Fruit fly (Drosophila melanogaster) whole organism, prepupa: Measurements from ENCODE around the gene Ir94e.

Experiments
- Blimp-1 ChIP-seq: fragments of 200-800 bp; sonication (Bioruptor generic); optimal IDR thresholded peaks from 3 replicates; lab custom pipeline; 2017; ENCODE audit warnings: missing biosample characterization, missing genetic modification characterization, mild to moderate bottlenecking, moderate library complexity, missing genetic modification reagents
- CG10631 ChIP-seq: fragments of 200-800 bp; sonication (Bioruptor generic); optimal IDR thresholded peaks from 2 replicates; lab custom pipeline; 2016; ENCODE audit warnings: missing biosample characterization, missing genetic modification characterization
- CG10669 ChIP-seq: fragments of 200-800 bp; sonication (Bioruptor generic); optimal IDR thresholded peaks from 3 replicates; lab custom pipeline; 2018; ENCODE audit warnings: missing biosample characterization, mild to moderate bottlenecking, missing genetic modification characterization, moderate library complexity
- CG11762 ChIP-seq: fragments of 200-800 bp; sonication (Bioruptor generic); optimal IDR thresholded peaks from 3 replicates; lab custom pipeline; 2016; ENCODE audit warnings: missing biosample characterization, missing genetic modification characterization; ENCODE audit not compliant: insufficient read depth
- CG11902 ChIP-seq: fragments of 200-800 bp; sonication (Bioruptor generic); optimal IDR thresholded peaks from 3 replicates; lab custom pipeline; 2016; ENCODE audit warnings: missing biosample characterization, missing genetic modification characterization
- CG15336 ChIP-seq: fragments of 200-800 bp; sonication (Bioruptor generic); IDR thresholded peaks from 2 replicates; pipeline ENCODE4 v1.3.6; 2022; ENCODE audit warnings: missing biosample characterization, missing genetic modification characterization
- CG16779 ChIP-seq: fragments of 200-800 bp; sonication (Bioruptor generic); optimal IDR thresholded peaks from 3 replicates; lab custom pipeline; 2017; ENCODE audit warnings: missing biosample characterization, mild to moderate bottlenecking, missing genetic modification characterization
- CG3032 ChIP-seq: fragments of 200-800 bp; optimal IDR thresholded peaks from 2 replicates; lab custom pipeline; 2019; ENCODE audit warnings: missing biosample characterization, mild to moderate bottlenecking, missing genetic modification characterization, moderate library complexity
- CG31627 ChIP-seq: fragments of 200-800 bp; sonication (Bioruptor generic); optimal IDR thresholded peaks from 3 replicates; lab custom pipeline; 2016; ENCODE audit warnings: missing biosample characterization, missing genetic modification characterization
- CG32006 ChIP-seq: fragments of 200-800 bp; sonication (Bioruptor generic); optimal IDR thresholded peaks from 3 replicates; lab custom pipeline; 2017; ENCODE audit warnings: missing biosample characterization, mild to moderate bottlenecking, missing genetic modification characterization
- CG34406 ChIP-seq: fragments of 200-800 bp; sonication (Bioruptor generic); optimal IDR thresholded peaks from 3 replicates; lab custom pipeline; 2016; ENCODE audit warnings: missing biosample characterization, missing genetic modification characterization
- CG3919 ChIP-seq: fragments of 200-800 bp; sonication (Bioruptor generic); optimal IDR thresholded peaks from 3 replicates; lab custom pipeline; 2016; ENCODE audit warnings: missing biosample characterization, missing genetic modification characterization
- CG6163 ChIP-seq: fragments of 200-800 bp; sonication (Bioruptor generic); IDR thresholded peaks from 3 replicates; pipeline ENCODE4 v1.3.6; 2022; ENCODE audit warnings: missing biosample characterization, missing genetic modification characterization
- CG6276 ChIP-seq: fragments of 200-800 bp; sonication (Bioruptor generic); optimal IDR thresholded peaks from 2 replicates; lab custom pipeline; 2017; ENCODE audit warnings: missing biosample characterization, mild to moderate bottlenecking, missing genetic modification characterization
- CG6792 ChIP-seq: fragments of 200-800 bp; sonication (Bioruptor generic); optimal IDR thresholded peaks from 3 replicates; lab custom pipeline; 2016; ENCODE audit warnings: missing biosample characterization, missing genetic modification characterization
- CG6808 ChIP-seq: fragments of 200-800 bp; sonication (Bioruptor generic); optimal IDR thresholded peaks from 3 replicates; lab custom pipeline; 2017; ENCODE audit warnings: missing biosample characterization, missing genetic modification characterization, mild to moderate bottlenecking, moderate library complexity, missing genetic modification reagents
- CG6854 ChIP-seq: fragments of 200-800 bp; sonication (Bioruptor generic); optimal IDR thresholded peaks from 2 replicates; lab custom pipeline; 2017; ENCODE audit warnings: missing biosample characterization, mild to moderate bottlenecking, missing genetic modification characterization
- CG7368 ChIP-seq: fragments of 200-800 bp; sonication (Bioruptor generic); optimal IDR thresholded peaks from 3 replicates; lab custom pipeline; 2016; ENCODE audit warnings: missing biosample characterization, missing genetic modification characterization
- CG8119 ChIP-seq: fragments of 200-800 bp; sonication (Bioruptor generic); IDR thresholded peaks from 3 replicates; pipeline ENCODE4 v1.3.6; 2022; ENCODE audit warnings: missing biosample characterization, missing genetic modification characterization
- CG8632 ChIP-seq: fragments of 200-800 bp; sonication (Bioruptor generic); optimal IDR thresholded peaks from 3 replicates; lab custom pipeline; 2016; ENCODE audit warnings: missing biosample characterization, missing genetic modification characterization
- Eip75B ChIP-seq: fragments of 200-800 bp; sonication (Bioruptor generic); optimal IDR thresholded peaks from 3 replicates; lab custom pipeline; 2016; ENCODE audit warnings: missing biosample characterization, missing genetic modification characterization
- Ets21C ChIP-seq: fragments of 200-800 bp; sonication (Bioruptor generic); optimal IDR thresholded peaks from 3 replicates; lab custom pipeline; 2016; ENCODE audit warnings: missing biosample characterization, missing genetic modification characterization
- Ets96B ChIP-seq: fragments of 200-800 bp; optimal IDR thresholded peaks from 2 replicates; lab custom pipeline; 2019; ENCODE audit warnings: missing biosample characterization, mild to moderate bottlenecking, missing genetic modification characterization, moderate library complexity
- Gug ChIP-seq: fragments of 200-800 bp; sonication (Bioruptor generic); IDR thresholded peaks from 2 replicates; pipeline ENCODE4 v1.3.6; 2022; ENCODE audit warnings: missing biosample characterization, missing genetic modification characterization
- Hr38 ChIP-seq: sonication (Bioruptor generic); optimal IDR thresholded peaks from 2 replicates; lab custom pipeline; 2016; ENCODE audit warnings: missing biosample characterization, missing genetic modification characterization
- Hr4 ChIP-seq: fragments of 200-800 bp; sonication (Bioruptor generic); optimal IDR thresholded peaks from 3 replicates; lab custom pipeline; 2016; ENCODE audit warnings: missing biosample characterization, missing genetic modification characterization
- OdsH ChIP-seq: fragments of 200-800 bp; sonication (Bioruptor generic); optimal IDR thresholded peaks from 3 replicates; lab custom pipeline; 2016; ENCODE audit warnings: missing biosample characterization, missing genetic modification characterization
- Smox ChIP-seq: fragments of 200-800 bp; sonication (Bioruptor generic); optimal IDR thresholded peaks from 3 replicates; lab custom pipeline; 2016; ENCODE audit warnings: missing biosample characterization, missing genetic modification characterization
- Sox102F ChIP-seq: fragments of 200-800 bp; sonication (Bioruptor generic); optimal IDR thresholded peaks from 2 replicates; lab custom pipeline; 2016; ENCODE audit warnings: missing biosample characterization, mild to moderate bottlenecking, missing genetic modification characterization
- Sox14 ChIP-seq: fragments of 200-800 bp; sonication (Bioruptor generic); optimal IDR thresholded peaks from 3 replicates; lab custom pipeline; 2016; ENCODE audit warnings: missing biosample characterization, missing genetic modification characterization
- achi ChIP-seq: fragments of 200-800 bp; sonication (Bioruptor generic); optimal IDR thresholded peaks from 3 replicates; lab custom pipeline; 2016; ENCODE audit warnings: missing biosample characterization, missing genetic modification characterization
- acj6 ChIP-seq: fragments of 200-800 bp; sonication (Bioruptor generic); optimal IDR thresholded peaks from 3 replicates; lab custom pipeline; 2016; ENCODE audit warnings: missing biosample characterization, missing genetic modification characterization
- cyc ChIP-seq: fragments of 200-800 bp; sonication (Bioruptor generic); optimal IDR thresholded peaks from 3 replicates; lab custom pipeline; 2016; ENCODE audit warnings: missing biosample characterization, missing genetic modification characterization
- dac ChIP-seq: fragments of 200-800 bp; sonication (Bioruptor generic); optimal IDR thresholded peaks from 2 replicates; lab custom pipeline; 2017; ENCODE audit warnings: missing biosample characterization, mild to moderate bottlenecking, missing genetic modification characterization
- eg ChIP-seq: fragments of 200-800 bp; sonication (Bioruptor generic); IDR thresholded peaks from 3 replicates; pipeline ENCODE4 v1.3.6; 2022; ENCODE audit warnings: missing biosample characterization, missing genetic modification characterization
- esn ChIP-seq: fragments of 200-800 bp; sonication (Bioruptor generic); optimal IDR thresholded peaks from 2 replicates; lab custom pipeline; 2016; ENCODE audit warnings: missing biosample characterization, mild to moderate bottlenecking, missing genetic modification characterization, moderate library complexity
- fd85E ChIP-seq: fragments of 200-800 bp; sonication (Bioruptor generic); optimal IDR thresholded peaks from 3 replicates; lab custom pipeline; 2016; ENCODE audit warnings: missing biosample characterization, missing genetic modification characterization
- fkh ChIP-seq: fragments of 200-800 bp; sonication (Bioruptor generic); optimal IDR thresholded peaks from 3 replicates; lab custom pipeline; 2017; ENCODE audit warnings: missing biosample characterization, mild to moderate bottlenecking, missing genetic modification characterization, moderate library complexity
- lz ChIP-seq: fragments of 200-800 bp; sonication (Bioruptor generic); optimal IDR thresholded peaks from 3 replicates; lab custom pipeline; 2016; ENCODE audit warnings: missing biosample characterization, missing genetic modification characterization
- net ChIP-seq: fragments of 200-800 bp; sonication (Bioruptor generic); optimal IDR thresholded peaks from 3 replicates; lab custom pipeline; 2016; ENCODE audit warnings: missing biosample characterization, missing genetic modification characterization
- salr ChIP-seq, 2 experiments: fragments of 200-800 bp; sonication (Bioruptor generic); optimal IDR thresholded peaks; 3 replicates each; lab custom pipeline; 2016 to 2018; ENCODE audit warnings: missing biosample characterization in 2 of 2, missing genetic modification characterization in 2 of 2, mild to moderate bottlenecking in 1 of 2
- ss ChIP-seq, 2 experiments: fragments of 200-800 bp; sonication (Bioruptor generic); optimal IDR thresholded peaks; 2 replicates in 1 of 2; 3 replicates in 1 of 2; lab custom pipeline; 2017 to 2018; ENCODE audit warnings: mild to moderate bottlenecking in 2 of 2, missing biosample characterization in 2 of 2, missing genetic modification characterization in 2 of 2, moderate library complexity in 1 of 2
- svp ChIP-seq: fragments of 200-800 bp; sonication (Bioruptor generic); peaks from one replicate; lab custom pipeline; 2016; ENCODE audit warnings: missing biosample characterization, missing genetic modification characterization
- vri ChIP-seq: fragments of 200-800 bp; sonication (Bioruptor generic); optimal IDR thresholded peaks from 3 replicates; lab custom pipeline; 2016; ENCODE audit warnings: missing biosample characterization, mild to moderate bottlenecking, missing genetic modification characterization

Ir94e gene

dm6 chr3R:23374290-23374689 is 31.0 kb upstream of the Ir94e start (continued):
- TF ChIP-seq Sox14 (GFP tag; lab: Kevin White, UChicago) (peak; percentile 23), CG6163 (GFP tag; lab: Robert Waterston, UW) (peak; percentile 87), CG7368 (peak; percentile 39), CG3032 (tag; lab: Kevin White, UChicago) (peak; percentile 28), CG32006 (no peak), fd85E (peak; percentile 3), net (GFP tag; lab: Kevin White, UChicago) (peak; percentile 61), CG3919 (peak; percentile 45), Gug (peak; percentile 34), CG6792 (GFP tag; lab: Kevin White, UChicago) (peak; percentile 9), CG16779 (tag; lab: Kevin White, UChicago) (peak; percentile 52), fkh (no peak), eg (GFP tag; lab: Robert Waterston, UW) (peak; percentile 91), CG6276 (GFP tag; lab: Kevin White, UChicago) (peak; percentile 51), Smox (peak; percentile 29), Sox102F (peak; percentile 73), CG8632 (GFP tag; lab: Kevin White, UChicago) (peak; percentile 25), esn (GFP tag; lab: Kevin White, UChicago) (peak; percentile 54), CG8119 (GFP tag; lab: Robert Waterston, UW) (peak; percentile 72), CG11762 (GFP tag; lab: Kevin White, UChicago) (peak; percentile 38), Hr4 (no peak), salr (GFP tag; optimal IDR thresholded peaks at IDR 0.05; lab: Kevin White, UChicago) (peak in 1 of 2 experiments; percentile 15), dac (GFP tag; lab: Kevin White, UChicago) (no peak), CG6854 (GFP tag; lab: Kevin White, UChicago) (peak; percentile 76), CG11902 (GFP tag; lab: Kevin White, UChicago) (no peak), CG10669 (no peak), vri (GFP tag; lab: Kevin White, UChicago) (peak; percentile 84), ss (GFP tag; optimal IDR thresholded peaks at IDR 0.05; lab: Kevin White, UChicago) (peak; percentile 10 to 53), CG34406 (GFP tag; lab: Kevin White, UChicago) (peak; percentile 66), cyc (GFP tag; lab: Kevin White, UChicago) (no peak), Hr38 (GFP tag; lab: Kevin White, UChicago) (no peak), CG6808 (GFP tag; lab: Kevin White, UChicago) (peak; percentile 27), CG31627 (peak; percentile 5), OdsH (GFP tag; lab: Kevin White, UChicago) (peak; percentile 20), Blimp-1 (GFP tag; lab: Kevin White, UChicago) (peak; percentile 32), lz (peak; percentile 43)

- TF ChIP-seq achi, result no peak
- TF ChIP-seq Ets96B, result no peak
- no peak for TF ChIP-seq dac (GFP tag; lab: Kevin White, UChicago)
- TF ChIP-seq Ets21C (GFP tag; lab: Kevin White, UChicago), result no peak
- TF ChIP-seq Eip75B, result no peak
- TF ChIP-seq lz, result no peak
- no peak for TF ChIP-seq Sox14 (GFP tag; lab: Kevin White, UChicago)
- no peak for TF ChIP-seq acj6 (GFP tag; lab: Kevin White, UChicago)
- no peak for TF ChIP-seq CG34406 (GFP tag; lab: Kevin White, UChicago)
- TF ChIP-seq CG16779 (tag; lab: Kevin White, UChicago), result no peak
- no peak for TF ChIP-seq svp (GFP tag; lab: Kevin White, UChicago)
- TF ChIP-seq CG15336 (GFP tag; lab: Robert Waterston, UW), result no peak
- no peak for TF ChIP-seq CG10631 (GFP tag; lab: Kevin White, UChicago)
- TF ChIP-seq CG3032 (tag; lab: Kevin White, UChicago), result no peak
- no peak for TF ChIP-seq OdsH (GFP tag; lab: Kevin White, UChicago)
Observed at dm6 chr3R:23377288-23377687, 28.0 kb upstream of the Ir94e start.
